Worm (Caenorhabditis elegans): Measurements from ENCODE around the gene acdh-13.

DNA sequence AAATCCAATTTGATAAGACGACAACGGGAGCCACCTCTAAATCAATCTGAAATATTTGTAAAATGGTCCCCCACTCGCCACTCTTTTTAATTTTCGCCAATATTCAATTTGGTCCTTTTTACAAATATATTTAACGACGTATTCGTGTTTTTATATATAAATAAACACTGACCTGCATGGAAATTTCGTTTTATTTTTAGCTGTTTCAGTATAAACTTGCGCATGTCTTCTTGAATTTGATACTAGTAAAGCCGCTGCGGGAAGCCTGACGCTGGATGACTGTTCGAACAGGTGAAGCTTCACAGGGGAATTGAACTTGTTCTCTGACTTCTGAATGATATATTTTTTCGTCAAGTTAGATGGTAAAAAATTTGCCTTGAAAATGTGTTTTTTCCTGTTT, 15.9 kb upstream of the acdh-13 start:
- TF ChIP-seq klf-2 (GFP tag; conservative IDR thresholded peaks at IDR 0.05) (no peak), ztf-23 (GFP tag; IDR thresholded peaks at IDR 0.05) (no peak)

Data from whole organism, midembryonic.